Fruit fly (Drosophila melanogaster) S2 (cell line): ENCODE results near the gene CG8202.

Experiments
- CG8478 ChIP-seq: fragments of >200 bp; optimal IDR thresholded peaks from 2 replicates; lab custom pipeline; 2018
- CTCF ChIP-seq, 2 experiments: fragments of >200 bp; optimal IDR thresholded peaks; 2 replicates each; lab custom pipeline; 2018

DNA sequence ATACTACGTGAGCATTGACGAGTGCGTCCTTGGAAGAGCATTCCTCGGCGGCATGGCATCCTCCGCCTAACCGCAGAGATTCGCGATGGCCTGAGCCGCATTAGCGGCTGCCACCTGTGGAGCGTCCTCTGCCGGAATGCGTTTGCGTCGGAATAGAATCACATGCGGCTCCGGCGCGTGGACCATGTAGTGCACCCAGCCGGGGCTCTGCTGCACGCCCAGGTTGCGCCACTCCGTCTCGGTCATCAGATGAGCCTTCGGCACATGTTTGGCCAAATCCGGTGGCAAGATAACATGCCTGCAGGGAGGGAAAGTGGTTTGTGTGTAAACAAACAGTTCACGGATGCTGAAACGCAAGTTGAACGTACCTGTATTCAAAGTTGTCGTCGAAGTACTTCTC is 16.5 kb upstream of the CG8202 start:
- TF ChIP-seq CG8478 (no peak), CTCF (optimal IDR thresholded peaks at IDR 0.05; lab: Kevin White, UChicago) (peak in 1 of 2 experiments; percentile 22)
